Worm (Caenorhabditis elegans) whole organism, late embryonic: ENCODE results near the gene wdfy-2.

Experiments used
- C08G9.2 ChIP-seq: sonication (generic microtip); optimal IDR thresholded peaks from 2 replicates; lab custom pipeline; 2016; ENCODE audit warnings: mild to moderate bottlenecking, missing genetic modification characterization, moderate library complexity, missing compliant biosample characterization
- C38D4.7 ChIP-seq: fragments of 200-800 bp; sonication (Bioruptor generic); optimal IDR thresholded peaks from 2 replicates; lab custom pipeline; 2018; ENCODE audit warnings: mild to moderate bottlenecking, missing genetic modification characterization, moderate library complexity, missing compliant biosample characterization
- F13H6.1 ChIP-seq: sonication (generic microtip); optimal IDR thresholded peaks from 2 replicates; lab custom pipeline; 2016; ENCODE audit warnings: missing genetic modification characterization, missing compliant biosample characterization
- K02D7.2 ChIP-seq: sonication (generic microtip); optimal IDR thresholded peaks from 2 replicates; lab custom pipeline; 2017; ENCODE audit warnings: mild to moderate bottlenecking, missing genetic modification characterization, missing compliant biosample characterization
- T23F11.4 ChIP-seq: fragments of 200-800 bp; sonication (Bioruptor generic); optimal IDR thresholded peaks from 2 replicates; lab custom pipeline; 2018; ENCODE audit warnings: mild to moderate bottlenecking, missing genetic modification characterization, missing compliant biosample characterization
- ama-1 ChIP-seq: fragments of 150-350 bp; optimal IDR thresholded peaks from 2 replicates; lab custom pipeline; 2014
- ceh-18 ChIP-seq: sonication (generic microtip); optimal IDR thresholded peaks from 2 replicates; lab custom pipeline; 2016; ENCODE audit warnings: missing genetic modification characterization, missing compliant biosample characterization
- ceh-30 ChIP-seq: fragments of 150-350 bp; optimal IDR thresholded peaks from 2 replicates; lab custom pipeline; 2014; ENCODE audit warnings: missing biosample characterization, missing genetic modification characterization
- ceh-31 ChIP-seq: sonication (generic microtip); optimal IDR thresholded peaks from 2 replicates; lab custom pipeline; 2016; ENCODE audit warnings: missing genetic modification characterization, missing compliant biosample characterization
- ceh-45 ChIP-seq: fragments of 200-800 bp; sonication (Bioruptor generic); IDR thresholded peaks from 2 replicates; pipeline ENCODE4 v1.3.6; 2022; ENCODE audit warnings: missing genetic modification reagents, missing genetic modification characterization, missing compliant biosample characterization
- ceh-48 ChIP-seq: sonication (generic microtip); optimal IDR thresholded peaks from 2 replicates; lab custom pipeline; 2016; ENCODE audit warnings: missing genetic modification characterization, inconsistent platforms, missing compliant biosample characterization
- che-1 ChIP-seq: sonication (generic microtip); optimal IDR thresholded peaks from 2 replicates; lab custom pipeline; 2016; ENCODE audit warnings: mild to moderate bottlenecking, missing genetic modification characterization, missing compliant biosample characterization
- dmd-4 ChIP-seq: sonication (generic microtip); optimal IDR thresholded peaks from 2 replicates; lab custom pipeline; 2016; ENCODE audit warnings: borderline replicate concordance, missing genetic modification characterization, missing compliant biosample characterization
- dve-1 ChIP-seq: sonication (generic microtip); optimal IDR thresholded peaks from 2 replicates; lab custom pipeline; 2017; ENCODE audit warnings: antibody characterized with exemption, mild to moderate bottlenecking, missing genetic modification characterization, missing compliant biosample characterization
- fax-1 ChIP-seq: sonication (generic microtip); optimal IDR thresholded peaks from 2 replicates; lab custom pipeline; 2016; ENCODE audit warnings: missing genotype, missing genetic modification characterization, missing compliant biosample characterization
- gmeb-2 ChIP-seq: sonication (generic microtip); optimal IDR thresholded peaks from 2 replicates; lab custom pipeline; 2016; ENCODE audit warnings: missing genetic modification characterization, inconsistent platforms, missing compliant biosample characterization
- hlh-13 ChIP-seq: fragments of 200-800 bp; sonication (Bioruptor generic); optimal IDR thresholded peaks from 2 replicates; lab custom pipeline; 2018; ENCODE audit warnings: mild to moderate bottlenecking, missing genetic modification characterization, missing compliant biosample characterization
- hlh-30 ChIP-seq: sonication (generic microtip); optimal IDR thresholded peaks from 2 replicates; lab custom pipeline; 2017; ENCODE audit warnings: antibody characterized with exemption, missing genetic modification characterization, missing compliant biosample characterization; ENCODE audit not compliant: insufficient read depth
- lin-11 ChIP-seq: fragments of 200-800 bp; sonication (Bioruptor generic); optimal IDR thresholded peaks from 2 replicates; lab custom pipeline; 2018; ENCODE audit warnings: mild to moderate bottlenecking, missing genetic modification characterization, missing compliant biosample characterization
- mec-3 ChIP-seq: sonication (generic microtip); optimal IDR thresholded peaks from 2 replicates; lab custom pipeline; 2016; ENCODE audit warnings: borderline replicate concordance, missing genetic modification characterization, missing compliant biosample characterization
- nhr-232 ChIP-seq: sonication (generic microtip); optimal IDR thresholded peaks from 2 replicates; lab custom pipeline; 2016; ENCODE audit warnings: missing genetic modification characterization, missing compliant biosample characterization
- npax-4 ChIP-seq: sonication (generic microtip); optimal IDR thresholded peaks from 2 replicates; lab custom pipeline; 2016; ENCODE audit warnings: missing genetic modification characterization, missing compliant biosample characterization
- pag-3 ChIP-seq: sonication (generic microtip); optimal IDR thresholded peaks from 2 replicates; lab custom pipeline; 2016; ENCODE audit warnings: missing compliant biosample characterization, missing genetic modification characterization, borderline replicate concordance
- pqm-1 ChIP-seq: sonication (generic microtip); optimal IDR thresholded peaks from 2 replicates; lab custom pipeline; 2016; ENCODE audit warnings: missing genetic modification characterization, missing compliant biosample characterization
- ref-2 ChIP-seq: sonication (generic microtip); optimal IDR thresholded peaks from 2 replicates; lab custom pipeline; 2016; ENCODE audit warnings: missing genetic modification characterization, missing compliant biosample characterization
- sdc-2 ChIP-seq: sonication (generic microtip); optimal IDR thresholded peaks from 2 replicates; lab custom pipeline; 2016; ENCODE audit warnings: missing genotype, missing genetic modification characterization, missing compliant biosample characterization
- sox-2 ChIP-seq: fragments of 200-800 bp; sonication (Bioruptor generic); IDR thresholded peaks from 2 replicates; pipeline ENCODE4 v1.3.6; 2022; ENCODE audit warnings: missing genetic modification reagents, missing genetic modification characterization, missing compliant biosample characterization
- syd-9 ChIP-seq: sonication (generic microtip); optimal IDR thresholded peaks from 2 replicates; lab custom pipeline; 2016; ENCODE audit warnings: mild to moderate bottlenecking, missing genetic modification characterization, moderate library complexity, missing compliant biosample characterization
- unc-3 ChIP-seq, 2 experiments: fragments of 200-800 bp in 1 of 2; sonication (Bioruptor generic) in 1 of 2; sonication (generic microtip) in 1 of 2; conservative IDR thresholded peaks in 1 of 2; optimal IDR thresholded peaks in 1 of 2; 2 replicates each; pipeline versions ENCODE4 v1.3.6 to Lab custom; 2016 to 2022; ENCODE audit warnings: missing compliant biosample characterization in 2 of 2, missing genetic modification characterization in 2 of 2, missing genetic modification reagents in 1 of 2
- unc-42 ChIP-seq: sonication (generic microtip); optimal IDR thresholded peaks from 2 replicates; lab custom pipeline; 2016; ENCODE audit warnings: missing genotype, missing genetic modification characterization, missing compliant biosample characterization
- unc-55 ChIP-seq: sonication (generic microtip); optimal IDR thresholded peaks from 2 replicates; lab custom pipeline; 2017; ENCODE audit warnings: missing biosample characterization, missing genetic modification reagents, missing genetic modification characterization
- ztf-16 ChIP-seq: sonication (generic microtip); optimal IDR thresholded peaks from 2 replicates; lab custom pipeline; 2017; ENCODE audit warnings: missing genetic modification characterization, missing compliant biosample characterization

wdfy-2 gene

ce11 chrII:9279016-9279415 lies 40.6 kb upstream of the wdfy-2 start:
- TF ChIP-seq unc-3 (GFP tag; conservative IDR thresholded peaks at IDR 0.05; lab: Robert Waterston, UW) (no peak), unc-3 (tag; optimal IDR thresholded peaks at IDR 0.05; lab: Kevin White, UChicago) (no peak), dmd-4 (tag; lab: Kevin White, UChicago) (no peak), lin-11 (tag; lab: Kevin White, UChicago) (no peak), ref-2 (tag; lab: Kevin White, UChicago) (no peak), mec-3 (tag; lab: Kevin White, UChicago) (no peak)

- TF ChIP-seq npax-4 (tag; lab: Kevin White, UChicago) (no peak), nhr-232 (tag; lab: Kevin White, UChicago) (no peak), ceh-30 (no peak), K02D7.2 (no peak), C38D4.7 (GFP tag; lab: Kevin White, UChicago) (no peak), ceh-45 (GFP tag; lab: Robert Waterston, UW) (no peak), hlh-30 (tag; lab: Kevin White, UChicago) (no peak)
- TF ChIP-seq, all 69 proteins: peak for 0
Measured at ce11 chrII:9280048-9280772, 39.5 kb upstream of the wdfy-2 start, which contains the start of gene gldi-3. Gene gldi-3 (minus strand): TSS chrII:9280098.

- TF ChIP-seq unc-55 (GFP tag; lab: Kevin White, UChicago) (no peak), che-1 (tag; lab: Kevin White, UChicago) (no peak), hlh-13 (no peak), ceh-18 (tag; lab: Kevin White, UChicago) (no peak), K02D7.2 (no peak), fax-1 (tag; lab: Kevin White, UChicago) (no peak), ceh-31 (tag; lab: Kevin White, UChicago) (no peak), C38D4.7 (GFP tag; lab: Kevin White, UChicago) (no peak), unc-42 (tag; lab: Kevin White, UChicago) (no peak), ztf-16 (no peak)
Measured at ce11 chrII:9280846-9281245, 38.8 kb upstream of the wdfy-2 start.

ce11 chrII:9281595-9281994 lies 38.1 kb upstream of the wdfy-2 start:
- TF ChIP-seq sox-2 (GFP tag; lab: Robert Waterston, UW) (no peak), ceh-48 (tag; lab: Kevin White, UChicago) (no peak), ref-2 (tag; lab: Kevin White, UChicago) (no peak), sdc-2 (tag; lab: Kevin White, UChicago) (no peak), F13H6.1 (tag; lab: Kevin White, UChicago) (no peak), unc-42 (tag; lab: Kevin White, UChicago) (peak; percentile 15), pqm-1 (no peak)

- TF ChIP-seq pag-3 (tag; lab: Kevin White, UChicago): no peak
- TF ChIP-seq C38D4.7 (GFP tag; lab: Kevin White, UChicago): no peak
- no peak for TF ChIP-seq ama-1
- no peak for TF ChIP-seq dmd-4 (tag; lab: Kevin White, UChicago)
- no peak for TF ChIP-seq T23F11.4 (GFP tag; lab: Kevin White, UChicago)
- TF ChIP-seq gmeb-2 (tag; lab: Kevin White, UChicago): no peak
- TF ChIP-seq hlh-13: no peak
- TF ChIP-seq syd-9 (tag; lab: Kevin White, UChicago): no peak
- TF ChIP-seq C08G9.2 (tag; lab: Kevin White, UChicago): no peak
- TF ChIP-seq dve-1: no peak
- TF ChIP-seq ref-2 (tag; lab: Kevin White, UChicago): no peak
- no peak for TF ChIP-seq che-1 (tag; lab: Kevin White, UChicago)
- no peak for TF ChIP-seq ceh-30
Measured at ce11 chrII:9282065-9282464, 37.6 kb upstream of the wdfy-2 start.
